In the genomic region with DNA sequence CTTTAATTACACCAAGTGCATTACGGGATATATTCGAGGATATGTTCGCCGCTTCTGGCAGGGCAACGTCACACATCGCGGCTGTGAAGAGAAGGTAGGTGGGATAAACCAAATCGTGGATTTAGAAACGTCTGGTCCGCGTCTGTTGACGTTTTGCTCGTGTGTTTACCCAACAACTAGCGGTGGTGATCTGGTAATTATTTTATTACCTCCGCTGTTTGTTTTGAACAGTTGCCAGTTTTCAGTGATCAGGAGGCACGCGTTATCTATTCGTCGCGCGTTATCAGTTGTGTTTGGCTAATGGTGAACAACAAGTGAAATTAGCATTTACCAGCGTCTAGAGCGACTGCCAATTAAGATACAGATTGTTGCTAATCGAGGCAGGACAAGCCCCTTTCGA, we compare ENCODE assay signal across 4 fruit fly cellular contexts.
TF ChIP-seq lines count a peak whose summit lies in the region.

No protein-coding gene starts in this region.

- no peak for TF ChIP-seq CTCF in whole organism, embryonic (GFP tag; optimal IDR thresholded peaks at IDR 0.05; lab: Kevin White, UChicago)

TF ChIP-seq in whole organism, adult, 20 proteins besides CTCF, POLR2A, EP300 and RAD21:
- TF ChIP-seq bab1 (GFP tag; optimal IDR thresholded peaks at IDR 0.05; lab: Kevin White, UChicago) (no peak), CG7101 (tag; optimal IDR thresholded peaks at IDR 0.05; lab: Kevin White, UChicago) (peak; percentile 71), CG7045 (GFP tag; optimal IDR thresholded peaks at IDR 0.05; lab: Kevin White, UChicago) (peak; percentile 74), CG14711 (tag; optimal IDR thresholded peaks at IDR 0.05; lab: Kevin White, UChicago) (peak; percentile 37), pad (GFP tag; optimal IDR thresholded peaks at IDR 0.05; lab: Kevin White, UChicago) (peak; percentile 42), ovo (GFP tag; optimal IDR thresholded peaks at IDR 0.05; lab: Kevin White, UChicago) (peak; percentile 65), CG1620 (GFP tag; optimal IDR thresholded peaks at IDR 0.05; lab: Kevin White, UChicago) (no peak), Crg-1 (GFP tag; optimal IDR thresholded peaks at IDR 0.05; lab: Kevin White, UChicago) (peak; percentile 77), Clk (GFP tag; optimal IDR thresholded peaks at IDR 0.05; lab: Kevin White, UChicago) (peak; percentile 23), CG12768 (GFP tag; optimal IDR thresholded peaks at IDR 0.05; lab: Kevin White, UChicago) (peak; percentile 77), kay (GFP tag; lab: Kevin White, UChicago; ENCODE audit: borderline replicate concordance) (peak; percentile 57), tj (GFP tag; optimal IDR thresholded peaks at IDR 0.05; lab: Kevin White, UChicago) (no peak), toe (GFP tag; optimal IDR thresholded peaks at IDR 0.05; lab: Kevin White, UChicago) (peak; percentile 7), Hr96 (GFP tag; optimal IDR thresholded peaks at IDR 0.05; lab: Kevin White, UChicago) (no peak), cic (GFP tag; optimal IDR thresholded peaks at IDR 0.05; lab: Kevin White, UChicago) (peak; percentile 91), Mnt (GFP tag; optimal IDR thresholded peaks at IDR 0.05; lab: Kevin White, UChicago) (peak; percentile 61), CG11617 (GFP tag; optimal IDR thresholded peaks at IDR 0.05; lab: Kevin White, UChicago) (peak; percentile 37), CG33017 (tag; optimal IDR thresholded peaks at IDR 0.05; lab: Kevin White, UChicago) (peak; percentile 82), CG5204 (GFP tag; optimal IDR thresholded peaks at IDR 0.05; lab: Kevin White, UChicago) (no peak), cnc (optimal IDR thresholded peaks at IDR 0.05; lab: Kevin White, UChicago) (no peak)
TF ChIP-seq in whole organism, adult: peak in this region for 14.

TF ChIP-seq in whole organism, embryonic, 481 proteins besides CTCF, POLR2A, EP300 and RAD21 (continues in another document):
- TF ChIP-seq CG10366 (GFP tag; IDR thresholded peaks at IDR 0.05; lab: Robert Waterston, UW) (no peak), fd3F (GFP tag; optimal IDR thresholded peaks at IDR 0.05; lab: Kevin White, UChicago) (peak; percentile 13), nau (GFP tag; optimal IDR thresholded peaks at IDR 0.05; lab: Kevin White, UChicago) (peak; percentile 38), CG2889 (GFP tag; IDR thresholded peaks at IDR 0.05; lab: Robert Waterston, UW) (no peak), HLH4C (GFP tag; IDR thresholded peaks at IDR 0.05; lab: Robert Waterston, UW; ENCODE audit: partially characterized antibody) (no peak), cwo (GFP tag; optimal IDR thresholded peaks at IDR 0.05; lab: Kevin White, UChicago) (peak; percentile 27), fd102C (GFP tag; optimal IDR thresholded peaks at IDR 0.05; lab: Kevin White, UChicago) (no peak), MBD-R2 (GFP tag; IDR thresholded peaks at IDR 0.05; lab: Robert Waterston, UW) (no peak), CG10274 (GFP tag; optimal IDR thresholded peaks at IDR 0.05; lab: Kevin White, UChicago) (peak; percentile 4), her (GFP tag; optimal IDR thresholded peaks at IDR 0.05; lab: Kevin White, UChicago) (peak; percentile 16), odd (GFP tag; optimal IDR thresholded peaks at IDR 0.05; lab: Kevin White, UChicago) (peak; percentile 64), Taf1 (GFP tag; IDR thresholded peaks at IDR 0.05; lab: Robert Waterston, UW) (no peak), CG18011 (GFP tag; optimal IDR thresholded peaks at IDR 0.05; lab: Kevin White, UChicago) (no peak), ERR (GFP tag; optimal IDR thresholded peaks at IDR 0.05; lab: Kevin White, UChicago) (peak; percentile 7), hkb (optimal IDR thresholded peaks at IDR 0.05; lab: Kevin White, UChicago) (no peak), hkb (GFP tag; IDR thresholded peaks at IDR 0.05; lab: Robert Waterston, UW) (peak; percentile 54; the same call in 1 of the 2 replicates), CG17802 (tag; optimal IDR thresholded peaks at IDR 0.05; lab: Kevin White, UChicago) (no peak), rib (GFP tag; IDR thresholded peaks at IDR 0.05; lab: Robert Waterston, UW) (peak; percentile 68; the same call in 1 of the 2 replicates), Doc3 (GFP tag; IDR thresholded peaks at IDR 0.05; lab: Robert Waterston, UW; ENCODE audit: partially characterized antibody) (no peak), gem (tag; optimal IDR thresholded peaks at IDR 0.05; lab: Kevin White, UChicago) (peak; percentile 9), Optix (GFP tag; IDR thresholded peaks at IDR 0.05; lab: Robert Waterston, UW) (no peak), Hr51 (GFP tag; optimal IDR thresholded peaks at IDR 0.05; lab: Kevin White, UChicago) (peak in 1 of 2 experiments; percentile 12), Fer2 (tag; optimal IDR thresholded peaks at IDR 0.05; lab: Kevin White, UChicago) (peak; percentile 24)

TF ChIP-seq in whole organism, prepupa, 60 proteins besides CTCF, POLR2A, EP300 and RAD21:
- 0 out of 3 replicates have a peak, but pooled peaks have one; percentile 9 for TF ChIP-seq eg (GFP tag; IDR thresholded peaks at IDR 0.05; lab: Robert Waterston, UW)
- TF ChIP-seq Gug (GFP tag; IDR thresholded peaks at IDR 0.05; lab: Robert Waterston, UW): no peak
- peak; percentile 93 for TF ChIP-seq fkh (GFP tag; optimal IDR thresholded peaks at IDR 0.05; lab: Kevin White, UChicago)

TF ChIP-seq in whole organism, wandering third instar larva, 38 proteins besides CTCF, POLR2A, EP300 and RAD21:
- TF ChIP-seq OdsH (GFP tag; optimal IDR thresholded peaks at IDR 0.05; lab: Kevin White, UChicago) (no peak), Sp1 (GFP tag; optimal IDR thresholded peaks at IDR 0.05; lab: Kevin White, UChicago) (no peak), sage (GFP tag; optimal IDR thresholded peaks at IDR 0.05; lab: Kevin White, UChicago) (no peak), fru (GFP tag; optimal IDR thresholded peaks at IDR 0.05; lab: Kevin White, UChicago) (no peak), Jra (GFP tag; optimal IDR thresholded peaks at IDR 0.05; lab: Kevin White, UChicago) (no peak), Rel (GFP tag; optimal IDR thresholded peaks at IDR 0.05; lab: Kevin White, UChicago) (no peak), Rel (tag; optimal IDR thresholded peaks at IDR 0.05; lab: Kevin White, UChicago) (no peak), br (GFP tag; optimal IDR thresholded peaks at IDR 0.05; lab: Kevin White, UChicago) (no peak), Hr83 (GFP tag; optimal IDR thresholded peaks at IDR 0.05; lab: Kevin White, UChicago; ENCODE audit: poor library complexity, severe bottlenecking) (peak; percentile 24), brk (GFP tag; optimal IDR thresholded peaks at IDR 0.05; lab: Kevin White, UChicago) (no peak), Hnf4 (GFP tag; optimal IDR thresholded peaks at IDR 0.05; lab: Kevin White, UChicago) (no peak), psq (GFP tag; optimal IDR thresholded peaks at IDR 0.05; lab: Kevin White, UChicago) (no peak), usp (GFP tag; optimal IDR thresholded peaks at IDR 0.05; lab: Kevin White, UChicago) (no peak), rgr (GFP tag; optimal IDR thresholded peaks at IDR 0.05; lab: Kevin White, UChicago) (peak; percentile 15), jim (GFP tag; optimal IDR thresholded peaks at IDR 0.05; lab: Kevin White, UChicago) (no peak)
TF ChIP-seq in whole organism, wandering third instar larva: peak in this region for 2.
